Fruit fly (Drosophila melanogaster): Measurements from ENCODE around the gene term.
A peak's percentile ranks its signal among the peaks of the same experiment; 100 is the strongest.

The term gene

DNA sequence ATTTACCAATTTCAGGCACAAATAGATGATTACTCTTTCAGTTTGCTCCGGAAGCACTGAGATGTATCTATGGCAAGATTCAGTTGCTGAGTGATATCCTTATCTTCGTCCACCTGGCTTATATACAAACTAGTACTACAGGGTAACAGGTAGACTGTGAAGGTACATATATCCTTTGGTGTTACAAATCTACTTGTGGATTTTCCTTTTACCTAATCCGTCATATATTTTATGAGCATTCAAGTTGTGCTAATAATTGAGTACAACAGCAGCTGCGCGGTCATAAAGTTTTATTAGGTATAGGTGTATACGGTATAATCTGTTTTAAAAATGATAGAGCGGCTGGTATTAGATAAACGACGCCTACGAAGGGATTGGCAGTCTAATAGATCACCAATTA, at the start of gene term:
term (minus strand) TSS at position 101 of the 400 bp plus-strand sequence.
- TF ChIP-seq noc (tag; optimal IDR thresholded peaks at IDR 0.05): no peak

DNA sequence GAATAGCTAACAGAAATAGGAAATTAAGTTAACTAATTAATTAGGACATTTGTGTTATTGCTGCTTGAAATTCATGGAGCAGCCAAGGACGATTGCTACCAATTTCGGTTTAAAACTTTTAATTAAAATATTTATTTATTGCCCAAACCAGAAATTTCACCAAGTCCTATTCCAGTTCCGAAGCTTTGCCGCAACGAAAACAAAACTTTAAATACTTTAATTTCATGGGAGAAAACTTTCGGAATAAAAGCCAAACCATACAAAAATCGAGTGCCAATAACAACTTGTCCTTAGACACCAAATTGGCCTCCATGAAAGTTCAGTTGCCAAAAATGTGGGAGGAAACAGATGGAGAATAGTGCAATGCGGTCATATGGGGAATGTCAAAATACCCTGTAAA, 49.7 kb upstream of the term start:
- TF ChIP-seq noc (tag; optimal IDR thresholded peaks at IDR 0.05): no peak

DNA sequence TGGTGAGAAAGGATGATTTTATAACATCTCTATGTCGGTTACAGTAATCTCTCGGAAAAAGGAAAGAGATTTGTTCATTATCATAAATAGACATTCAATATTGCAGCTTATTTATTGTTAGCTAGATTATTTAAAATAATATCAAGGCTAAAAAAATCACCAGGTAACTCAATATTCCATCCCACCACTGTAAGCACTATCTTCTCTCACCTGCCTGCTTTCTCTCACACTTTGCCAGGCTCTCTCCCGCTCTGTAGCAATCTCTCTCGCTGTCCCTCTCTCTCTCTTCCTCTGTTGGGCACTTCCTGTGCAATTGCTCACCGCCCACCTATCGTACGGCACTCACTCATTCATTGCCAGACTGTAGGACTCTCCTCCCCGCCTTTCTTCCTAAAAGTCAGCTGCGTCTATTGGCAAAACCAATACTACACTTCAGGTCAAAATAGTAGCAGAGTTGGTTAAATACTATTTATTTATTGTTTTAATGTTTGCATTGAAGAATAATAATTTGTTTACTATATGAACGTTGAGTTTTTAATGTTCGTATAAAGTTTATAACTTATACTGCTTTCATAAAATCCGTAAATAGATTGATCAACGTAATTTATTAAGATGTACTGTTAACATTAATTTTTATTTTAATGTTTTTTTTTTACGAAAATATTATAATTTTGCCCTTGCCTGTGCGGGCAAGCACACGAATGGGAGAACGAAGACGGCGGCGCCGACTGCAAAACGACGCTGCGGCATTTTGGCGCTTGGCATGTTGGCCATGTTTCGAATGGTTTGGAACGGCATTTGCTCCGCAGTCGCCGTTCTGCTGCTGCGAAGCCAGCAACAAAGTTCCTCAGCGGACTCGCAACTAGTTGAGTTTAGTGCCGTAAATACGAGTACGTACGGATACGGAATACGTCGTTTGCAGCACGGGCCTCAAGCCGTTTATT, 47.3 kb upstream of the term start:
- peak; percentile 97 for TF ChIP-seq noc (tag; optimal IDR thresholded peaks at IDR 0.05)

- TF ChIP-seq noc (tag; optimal IDR thresholded peaks at IDR 0.05): no peak
These were observed 44.9 kb upstream of the term start for dm6 chr3L:18638487-18638886.

dm6 chr3L:18638043-18638442, 44.5 kb upstream of the term start:
- no peak for TF ChIP-seq noc (tag; optimal IDR thresholded peaks at IDR 0.05)

dm6 chr3L:18637348-18637747, 43.8 kb upstream of the term start:
- TF ChIP-seq noc (tag; optimal IDR thresholded peaks at IDR 0.05): no peak

- TF ChIP-seq noc (tag; optimal IDR thresholded peaks at IDR 0.05): no peak
These were observed 43.2 kb upstream of the term start for dm6 chr3L:18636782-18637181.

DNA sequence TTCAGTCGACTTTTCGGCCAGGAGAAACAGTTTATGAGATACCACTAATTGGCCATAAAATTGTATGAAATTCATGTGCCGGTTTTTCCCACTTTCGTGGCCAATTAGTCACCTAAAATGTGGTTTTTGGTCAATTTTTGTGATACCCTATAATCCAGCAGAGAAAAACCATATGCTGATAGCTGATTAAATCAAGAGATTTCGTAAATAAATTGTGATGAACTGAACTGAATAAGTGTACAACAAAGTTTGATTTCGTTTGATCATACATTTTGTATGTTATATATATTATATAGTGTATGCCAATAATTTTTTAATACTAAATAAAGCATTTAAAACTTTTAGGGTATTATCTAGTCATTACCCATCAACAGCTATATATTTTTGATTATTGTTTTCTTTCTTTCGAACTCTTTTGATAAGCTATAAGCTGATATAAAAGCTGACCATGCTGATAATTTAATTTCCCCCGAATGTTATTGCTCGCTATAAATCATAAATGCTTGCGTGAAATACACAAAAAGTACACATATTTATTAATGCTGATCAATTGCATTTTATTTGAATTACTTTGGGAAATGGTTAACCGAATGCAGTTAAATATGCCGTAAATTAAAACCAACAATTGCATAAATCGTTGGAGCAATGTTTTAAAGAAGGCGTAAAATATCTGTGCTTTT, 41.4 kb upstream of the term start:
- TF ChIP-seq noc (tag; optimal IDR thresholded peaks at IDR 0.05): peak; percentile 73

dm6 chr3L:18633084-18633483, 39.5 kb upstream of the term start:
- TF ChIP-seq noc (tag; optimal IDR thresholded peaks at IDR 0.05): peak; percentile 22

- TF ChIP-seq noc (tag; optimal IDR thresholded peaks at IDR 0.05): peak; percentile 43
These were observed 38.6 kb upstream of the term start for dm6 chr3L:18632187-18632635.

- TF ChIP-seq noc (tag; optimal IDR thresholded peaks at IDR 0.05): no peak
These were observed 36.3 kb upstream of the term start for dm6 chr3L:18629874-18630273.

- peak; percentile 7 for TF ChIP-seq noc (tag; optimal IDR thresholded peaks at IDR 0.05)
These were observed 34.9 kb upstream of the term start for dm6 chr3L:18628458-18628857.

DNA sequence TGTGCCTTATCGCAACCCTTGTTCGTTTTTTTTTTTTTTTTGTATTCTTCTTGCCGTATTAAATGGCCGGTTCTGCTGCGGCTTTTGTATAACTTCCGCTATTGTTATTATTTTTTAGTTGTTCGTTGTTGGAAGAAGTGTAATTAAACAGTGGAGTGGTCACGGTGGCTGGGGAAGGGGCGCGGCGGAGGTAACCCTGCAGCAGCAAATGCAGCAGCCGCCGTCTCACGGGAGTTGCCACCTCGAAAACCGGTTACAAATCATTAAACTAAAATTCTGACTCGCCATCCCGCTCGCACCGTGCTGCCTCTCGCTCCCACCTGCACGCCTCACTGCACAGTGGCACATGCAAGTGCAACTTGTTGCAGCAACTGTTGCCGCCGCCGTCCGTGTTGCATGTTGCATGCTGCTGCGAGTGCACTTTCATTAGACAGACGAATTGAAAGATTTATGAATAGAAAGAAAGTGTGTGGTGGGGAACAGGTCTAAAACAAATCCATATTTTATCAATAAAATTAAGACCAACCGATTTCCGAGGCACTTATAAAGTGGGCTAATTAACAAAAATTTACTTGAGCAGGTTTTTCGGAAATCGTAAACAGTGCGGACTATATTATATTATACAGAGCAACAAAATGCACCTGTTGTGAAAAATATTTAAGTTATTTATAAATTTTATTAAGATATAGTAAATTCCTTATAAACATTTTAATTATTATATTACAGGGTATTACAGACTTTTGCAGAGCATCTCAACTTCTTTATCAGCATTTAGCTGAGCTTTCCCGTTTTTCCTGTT, 34.3 kb upstream of the term start:
- no peak for TF ChIP-seq noc (tag; optimal IDR thresholded peaks at IDR 0.05)

- no peak for TF ChIP-seq noc (tag; optimal IDR thresholded peaks at IDR 0.05)
These were observed 33.0 kb upstream of the term start for dm6 chr3L:18626451-18627079.

- TF ChIP-seq noc (tag; optimal IDR thresholded peaks at IDR 0.05): peak; percentile 6
These were observed 32.2 kb upstream of the term start, which contains the start of gene MYPT-75D for dm6 chr3L:18625786-18626185. TSS of gene MYPT-75D (plus strand) at chr3L:18625959.

DNA sequence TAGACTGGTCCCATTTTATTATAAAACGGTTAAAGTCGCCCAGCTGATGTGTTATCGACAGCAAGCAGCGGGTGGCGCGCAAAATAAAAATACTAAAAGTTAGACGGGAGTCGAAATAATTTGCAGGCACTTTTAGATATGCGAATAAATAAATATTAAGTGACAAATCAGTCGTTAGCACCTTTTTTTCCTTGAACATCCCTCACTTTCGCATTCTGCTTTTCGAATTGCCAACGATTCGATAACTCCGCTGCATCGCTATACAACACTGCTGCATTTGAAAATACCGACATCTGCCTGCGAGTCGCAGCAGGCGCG, 28.8 kb upstream of the term start, which contains the start of gene bora:
bora (plus strand) TSS at position 271 of the 318 bp plus-strand sequence.
- no peak for TF ChIP-seq noc (tag; optimal IDR thresholded peaks at IDR 0.05)

Data from whole organism, larva.